Fruit fly (Drosophila melanogaster): ENCODE data around the gene CG3430.

The CG3430 gene

DNA sequence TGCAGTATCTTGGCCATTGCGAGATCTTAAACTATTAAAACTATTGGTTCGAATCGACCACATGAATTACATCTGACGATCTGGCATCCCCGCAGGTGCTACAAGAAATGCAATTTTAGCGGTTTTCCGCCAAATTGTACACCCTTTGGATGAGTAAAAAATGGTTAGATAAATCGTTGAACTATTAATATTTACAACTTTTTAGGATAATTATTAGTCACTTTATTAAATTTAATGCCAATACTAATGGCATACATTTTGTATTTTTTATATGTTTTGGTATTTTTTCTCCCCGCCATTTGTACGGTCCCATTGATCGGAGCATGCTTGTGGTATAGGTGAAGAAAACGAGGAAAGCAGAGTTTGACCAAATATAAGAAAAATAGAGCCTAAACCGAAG is 49.0 kb upstream of the CG3430 start, which contains the start of the genes Polr1F and Rat1 (continued):
- peak; percentile 17 for TF ChIP-seq CG7556 (GFP tag; optimal IDR thresholded peaks at IDR 0.05)
- TF ChIP-seq CG17829 (tag; optimal IDR thresholded peaks at IDR 0.05) = peak; percentile 63
- TF ChIP-seq vfl (GFP tag; optimal IDR thresholded peaks at IDR 0.05) = peak; percentile 31
- TF ChIP-seq pzg (GFP tag; optimal IDR thresholded peaks at IDR 0.05) = peak; percentile 77
- no peak for TF ChIP-seq lola (GFP tag; optimal IDR thresholded peaks at IDR 0.05)
- TF ChIP-seq Awh (GFP tag; IDR thresholded peaks at IDR 0.05) = no peak
- peak; percentile 48 for TF ChIP-seq CG33557 (GFP tag; optimal IDR thresholded peaks at IDR 0.05)
- TF ChIP-seq Jarid2 (GFP tag; optimal IDR thresholded peaks at IDR 0.05) = no peak
- peak; percentile 15 for TF ChIP-seq tin (GFP tag; optimal IDR thresholded peaks at IDR 0.05)
- no peak for TF ChIP-seq aop (GFP tag; IDR thresholded peaks at IDR 0.05)
- TF ChIP-seq knrl (GFP tag; IDR thresholded peaks at IDR 0.05; ENCODE audit: partially characterized antibody) = peak; percentile 20; the same call in 1 of the 3 replicates
- TF ChIP-seq ind (GFP tag; optimal IDR thresholded peaks at IDR 0.05) = peak; percentile 5
- peak; percentile 59 for TF ChIP-seq CG30020 (tag; optimal IDR thresholded peaks at IDR 0.05)
- peak; percentile 2 for TF ChIP-seq CG3281 (GFP tag; optimal IDR thresholded peaks at IDR 0.05)
- no peak for TF ChIP-seq Rfx (GFP tag; IDR thresholded peaks at IDR 0.05)
- TF ChIP-seq ase (GFP tag; IDR thresholded peaks at IDR 0.05) = no peak
- TF ChIP-seq chn (GFP tag; optimal IDR thresholded peaks at IDR 0.05) = peak; percentile 45
- no peak for TF ChIP-seq CG32772 (GFP tag; IDR thresholded peaks at IDR 0.05)
- TF ChIP-seq CG10267 (tag; optimal IDR thresholded peaks at IDR 0.05) = peak; percentile 61
- TF ChIP-seq sima (GFP tag; optimal IDR thresholded peaks at IDR 0.05) = no peak
- no peak for TF ChIP-seq org-1 (GFP tag; optimal IDR thresholded peaks at IDR 0.05)
- peak; percentile 79 for TF ChIP-seq trem (tag; optimal IDR thresholded peaks at IDR 0.05)
- peak in 1 of 2 experiments; percentile 31 for TF ChIP-seq chif (GFP tag; optimal IDR thresholded peaks at IDR 0.05)
- no peak for TF ChIP-seq unpg (GFP tag; optimal IDR thresholded peaks at IDR 0.05)
- no peak for TF ChIP-seq prd (optimal IDR thresholded peaks at IDR 0.05)
- TF ChIP-seq prd (GFP tag; IDR thresholded peaks at IDR 0.05) = no peak
- TF ChIP-seq CG10209 (GFP tag; optimal IDR thresholded peaks at IDR 0.05) = no peak
- TF ChIP-seq gce (GFP tag; IDR thresholded peaks at IDR 0.05) = no peak
- no peak for TF ChIP-seq pb (GFP tag; optimal IDR thresholded peaks at IDR 0.05)
- peak; percentile 27 for TF ChIP-seq CG13624 (GFP tag; optimal IDR thresholded peaks at IDR 0.05)
- TF ChIP-seq Sin3A (optimal IDR thresholded peaks at IDR 0.05) = peak; percentile 71
- 0 out of 2 replicates have a peak, but pooled peaks have one; percentile 8 for TF ChIP-seq lmd (GFP tag; IDR thresholded peaks at IDR 0.05)
- TF ChIP-seq HLHmδ (GFP tag; optimal IDR thresholded peaks at IDR 0.05) = no peak
- peak; percentile 93 for TF ChIP-seq sens (GFP tag)
- TF ChIP-seq Myb (GFP tag; optimal IDR thresholded peaks at IDR 0.05) = peak; percentile 7
- TF ChIP-seq Xbp1 (GFP tag; optimal IDR thresholded peaks at IDR 0.05) = peak; percentile 50
- TF ChIP-seq Fer1 (GFP tag; optimal IDR thresholded peaks at IDR 0.05) = peak; percentile 29
- TF ChIP-seq Bdp1 (GFP tag; optimal IDR thresholded peaks at IDR 0.05) = peak; percentile 5
- no peak for TF ChIP-seq CG1024 (GFP tag; IDR thresholded peaks at IDR 0.05)
- peak; percentile 69 for TF ChIP-seq CG15514 (GFP tag; optimal IDR thresholded peaks at IDR 0.05)
- TF ChIP-seq Hmr (GFP tag; optimal IDR thresholded peaks at IDR 0.05) = no peak
- TF ChIP-seq CG9876 (GFP tag; optimal IDR thresholded peaks at IDR 0.05) = no peak
- TF ChIP-seq CG16863 (GFP tag; optimal IDR thresholded peaks at IDR 0.05) = peak; percentile 43
- peak; percentile 21 for TF ChIP-seq az2 (GFP tag; optimal IDR thresholded peaks at IDR 0.05)
- TF ChIP-seq Doc3 (GFP tag; IDR thresholded peaks at IDR 0.05; ENCODE audit: partially characterized antibody) = no peak
- TF ChIP-seq Hsf (GFP tag; optimal IDR thresholded peaks at IDR 0.05) = peak; percentile 19
- no peak for TF ChIP-seq D19A (tag; optimal IDR thresholded peaks at IDR 0.05)
- TF ChIP-seq crol (GFP tag; IDR thresholded peaks at IDR 0.05) = no peak
- TF ChIP-seq CG3847 (GFP tag; IDR thresholded peaks at IDR 0.05) = peak; percentile 18; the same call in 1 of the 2 replicates
- peak; percentile 39 for TF ChIP-seq CG8924 (tag; optimal IDR thresholded peaks at IDR 0.05)
- TF ChIP-seq ems (GFP tag; optimal IDR thresholded peaks at IDR 0.05) = no peak
- peak; percentile 32 for TF ChIP-seq CoRest (tag; optimal IDR thresholded peaks at IDR 0.05)

All from whole organism, embryonic.